Worm (Caenorhabditis elegans) whole organism, late embryonic: Measurements from ENCODE around the gene F28H7.2.
A peak's percentile ranks its signal among the peaks of the same experiment; 100 is the strongest.

Experiments
- C08G9.2 ChIP-seq: sonication (generic microtip); optimal IDR thresholded peaks from 2 replicates; lab custom pipeline; 2016; ENCODE audit warnings: mild to moderate bottlenecking, missing genetic modification characterization, moderate library complexity, missing compliant biosample characterization
- C38D4.7 ChIP-seq: fragments of 200-800 bp; sonication (Bioruptor generic); optimal IDR thresholded peaks from 2 replicates; lab custom pipeline; 2018; ENCODE audit warnings: mild to moderate bottlenecking, missing genetic modification characterization, moderate library complexity, missing compliant biosample characterization
- K02D7.2 ChIP-seq: sonication (generic microtip); optimal IDR thresholded peaks from 2 replicates; lab custom pipeline; 2017; ENCODE audit warnings: mild to moderate bottlenecking, missing genetic modification characterization, missing compliant biosample characterization
- ama-1 ChIP-seq: fragments of 150-350 bp; optimal IDR thresholded peaks from 2 replicates; lab custom pipeline; 2014
- ceh-14 ChIP-seq: sonication (generic microtip); optimal IDR thresholded peaks from 2 replicates; lab custom pipeline; 2016; ENCODE audit warnings: missing genotype, missing genetic modification characterization, missing compliant biosample characterization
- ceh-19 ChIP-seq: fragments of 200-800 bp; sonication (Bioruptor generic); optimal IDR thresholded peaks from 2 replicates; lab custom pipeline; 2018; ENCODE audit warnings: mild to moderate bottlenecking, missing genetic modification characterization, missing compliant biosample characterization
- ceh-2 ChIP-seq: sonication (generic microtip); optimal IDR thresholded peaks from 2 replicates; lab custom pipeline; 2016; ENCODE audit warnings: missing genotype, missing genetic modification characterization, missing compliant biosample characterization
- ceh-22 ChIP-seq: sonication (generic microtip); optimal IDR thresholded peaks from 2 replicates; lab custom pipeline; 2017; ENCODE audit warnings: missing biosample characterization, missing genetic modification characterization
- ceh-31 ChIP-seq: sonication (generic microtip); optimal IDR thresholded peaks from 2 replicates; lab custom pipeline; 2016; ENCODE audit warnings: missing genetic modification characterization, missing compliant biosample characterization
- ceh-34 ChIP-seq: sonication (generic microtip); optimal IDR thresholded peaks from 2 replicates; lab custom pipeline; 2016; ENCODE audit warnings: mild to moderate bottlenecking, missing genetic modification characterization, missing compliant biosample characterization
- che-1 ChIP-seq: sonication (generic microtip); optimal IDR thresholded peaks from 2 replicates; lab custom pipeline; 2016; ENCODE audit warnings: mild to moderate bottlenecking, missing genetic modification characterization, missing compliant biosample characterization
- dmd-4 ChIP-seq: sonication (generic microtip); optimal IDR thresholded peaks from 2 replicates; lab custom pipeline; 2016; ENCODE audit warnings: borderline replicate concordance, missing genetic modification characterization, missing compliant biosample characterization
- elt-2 ChIP-seq: sonication (generic microtip); optimal IDR thresholded peaks from 2 replicates; lab custom pipeline; 2016; ENCODE audit warnings: missing genetic modification reagents, missing genetic modification characterization, missing compliant biosample characterization
- fax-1 ChIP-seq: sonication (generic microtip); optimal IDR thresholded peaks from 2 replicates; lab custom pipeline; 2016; ENCODE audit warnings: missing genotype, missing genetic modification characterization, missing compliant biosample characterization
- fkh-6 ChIP-seq: sonication (generic microtip); optimal IDR thresholded peaks from 2 replicates; lab custom pipeline; 2016; ENCODE audit warnings: missing genetic modification characterization, missing compliant biosample characterization
- gmeb-2 ChIP-seq: sonication (generic microtip); optimal IDR thresholded peaks from 2 replicates; lab custom pipeline; 2016; ENCODE audit warnings: missing genetic modification characterization, inconsistent platforms, missing compliant biosample characterization
- hlh-30 ChIP-seq: sonication (generic microtip); optimal IDR thresholded peaks from 2 replicates; lab custom pipeline; 2017; ENCODE audit warnings: antibody characterized with exemption, missing genetic modification characterization, missing compliant biosample characterization; ENCODE audit not compliant: insufficient read depth
- hlh-6 ChIP-seq: sonication (generic microtip); optimal IDR thresholded peaks from 2 replicates; lab custom pipeline; 2016; ENCODE audit warnings: missing genotype, missing genetic modification characterization, missing compliant biosample characterization
- lin-11 ChIP-seq: fragments of 200-800 bp; sonication (Bioruptor generic); optimal IDR thresholded peaks from 2 replicates; lab custom pipeline; 2018; ENCODE audit warnings: mild to moderate bottlenecking, missing genetic modification characterization, missing compliant biosample characterization
- madf-2 ChIP-seq: sonication (generic microtip); optimal IDR thresholded peaks from 2 replicates; lab custom pipeline; 2017; ENCODE audit warnings: missing genetic modification characterization, missing compliant biosample characterization
- mec-3 ChIP-seq: sonication (generic microtip); optimal IDR thresholded peaks from 2 replicates; lab custom pipeline; 2016; ENCODE audit warnings: borderline replicate concordance, missing genetic modification characterization, missing compliant biosample characterization
- nhr-232 ChIP-seq: sonication (generic microtip); optimal IDR thresholded peaks from 2 replicates; lab custom pipeline; 2016; ENCODE audit warnings: missing genetic modification characterization, missing compliant biosample characterization
- pag-3 ChIP-seq: sonication (generic microtip); optimal IDR thresholded peaks from 2 replicates; lab custom pipeline; 2016; ENCODE audit warnings: missing compliant biosample characterization, missing genetic modification characterization, borderline replicate concordance
- pat-9 ChIP-seq: fragments of 200-800 bp; sonication (Bioruptor generic); optimal IDR thresholded peaks from 2 replicates; lab custom pipeline; 2018; ENCODE audit warnings: mild to moderate bottlenecking, missing genetic modification characterization, moderate library complexity, missing compliant biosample characterization
- pax-1 ChIP-seq: fragments of 150-350 bp; optimal IDR thresholded peaks from 2 replicates; lab custom pipeline; 2014; ENCODE audit warnings: missing biosample characterization, missing genetic modification characterization
- pha-4 ChIP-seq: fragments of 150-350 bp; optimal IDR thresholded peaks from 2 replicates; lab custom pipeline; 2018; ENCODE audit warnings: missing biosample characterization, missing genetic modification reagents, missing genetic modification characterization
- pros-1 ChIP-seq: fragments of 150-350 bp; optimal IDR thresholded peaks from 2 replicates; lab custom pipeline; 2014; ENCODE audit warnings: missing biosample characterization, missing genetic modification reagents, missing genetic modification characterization
- syd-9 ChIP-seq: sonication (generic microtip); optimal IDR thresholded peaks from 2 replicates; lab custom pipeline; 2016; ENCODE audit warnings: mild to moderate bottlenecking, missing genetic modification characterization, moderate library complexity, missing compliant biosample characterization
- unc-3 ChIP-seq, 2 experiments: fragments of 200-800 bp in 1 of 2; sonication (Bioruptor generic) in 1 of 2; sonication (generic microtip) in 1 of 2; conservative IDR thresholded peaks in 1 of 2; optimal IDR thresholded peaks in 1 of 2; 2 replicates each; pipeline versions ENCODE4 v1.3.6 to Lab custom; 2016 to 2022; ENCODE audit warnings: missing compliant biosample characterization in 2 of 2, missing genetic modification characterization in 2 of 2, missing genetic modification reagents in 1 of 2
- unc-42 ChIP-seq: sonication (generic microtip); optimal IDR thresholded peaks from 2 replicates; lab custom pipeline; 2016; ENCODE audit warnings: missing genotype, missing genetic modification characterization, missing compliant biosample characterization
- unc-55 ChIP-seq: sonication (generic microtip); optimal IDR thresholded peaks from 2 replicates; lab custom pipeline; 2017; ENCODE audit warnings: missing biosample characterization, missing genetic modification reagents, missing genetic modification characterization
- zip-5 ChIP-seq: sonication (generic microtip); optimal IDR thresholded peaks from 2 replicates; lab custom pipeline; 2016; ENCODE audit warnings: missing genetic modification characterization, missing compliant biosample characterization

Gene F28H7.2

DNA sequence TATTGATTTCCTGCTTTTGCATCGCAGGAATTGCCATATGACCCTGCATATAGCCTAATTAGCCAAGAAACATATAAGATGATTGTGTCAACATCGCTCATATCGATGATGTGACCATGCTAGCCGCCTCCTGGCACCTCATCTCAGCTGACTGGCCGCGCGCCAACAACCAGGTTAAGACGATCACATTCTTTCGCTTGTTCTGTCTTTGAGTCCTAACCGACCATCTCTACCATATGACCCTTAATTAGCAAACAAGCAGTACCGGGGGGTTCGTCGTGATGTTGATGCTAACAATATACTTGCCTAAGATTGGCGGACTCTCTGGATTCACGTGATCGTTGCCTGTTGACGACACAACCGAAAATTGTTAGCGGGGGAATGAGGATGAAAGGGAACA lies 25.1 kb upstream of the F28H7.2 start:
- TF ChIP-seq pax-1 (tag; lab: Kevin White, UChicago) (no peak), ceh-14 (tag; lab: Kevin White, UChicago) (no peak), hlh-30 (tag; lab: Kevin White, UChicago) (peak; percentile 42), ceh-31 (no peak)
- TF ChIP-seq, all 69 proteins: peak for 1

DNA sequence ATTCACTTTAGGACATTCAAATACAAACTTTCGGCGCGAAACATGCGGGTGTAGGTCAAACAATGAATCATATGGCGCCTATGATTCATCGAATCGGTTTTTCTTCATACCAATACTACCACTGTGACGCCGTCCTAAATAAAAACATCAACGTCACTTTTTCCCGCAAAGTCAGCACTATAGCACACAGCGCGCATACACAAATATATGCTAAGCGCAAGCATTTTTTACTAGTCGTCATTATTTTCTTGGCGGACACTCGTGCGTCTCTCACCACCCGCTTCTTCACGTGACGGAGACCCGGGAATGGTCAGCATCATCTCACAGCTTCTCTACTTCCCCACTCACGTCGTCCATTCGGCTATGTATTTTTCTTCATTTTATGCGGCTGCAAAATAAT lies 24.5 kb upstream of the F28H7.2 start:
- no peak for TF ChIP-seq pros-1
- TF ChIP-seq zip-5 (tag; lab: Kevin White, UChicago), result no peak
- TF ChIP-seq hlh-30 (tag; lab: Kevin White, UChicago), result peak; percentile 59
- TF ChIP-seq pax-1 (tag; lab: Kevin White, UChicago), result no peak
- no peak for TF ChIP-seq che-1 (tag; lab: Kevin White, UChicago)
- no peak for TF ChIP-seq lin-11
- TF ChIP-seq syd-9, result no peak

DNA sequence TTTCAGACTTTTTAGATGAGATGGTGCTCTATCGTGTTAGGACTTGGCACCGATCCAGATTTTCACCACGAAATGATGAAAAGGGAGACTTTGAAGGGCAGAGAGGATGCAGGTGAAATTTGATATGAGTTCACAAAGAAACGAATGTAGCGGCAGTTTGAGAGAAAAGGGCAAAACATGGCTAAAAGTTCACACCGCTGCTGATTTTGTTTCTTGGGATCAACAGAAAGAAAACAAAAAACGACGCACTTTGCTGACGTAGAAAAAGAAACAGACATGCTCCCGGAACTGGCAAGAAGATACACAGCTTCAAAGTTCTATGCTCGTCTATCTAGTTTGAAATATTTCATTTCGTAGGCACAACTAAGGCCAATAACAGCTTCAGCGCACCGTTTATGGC lies 24.1 kb upstream of the F28H7.2 start:
- peak; percentile 22 for TF ChIP-seq ceh-34
- no peak for TF ChIP-seq ceh-22 (tag; lab: Kevin White, UChicago)

ce11 chrV:10724472-10724871 lies 23.2 kb upstream of the F28H7.2 start:
- TF ChIP-seq pag-3 (tag; lab: Kevin White, UChicago) (no peak), unc-3 (GFP tag; conservative IDR thresholded peaks at IDR 0.05; lab: Robert Waterston, UW) (no peak), unc-3 (tag; optimal IDR thresholded peaks at IDR 0.05; lab: Kevin White, UChicago) (no peak), mec-3 (tag; lab: Kevin White, UChicago) (no peak), dmd-4 (tag; lab: Kevin White, UChicago) (no peak), madf-2 (tag; lab: Kevin White, UChicago) (no peak), gmeb-2 (tag; lab: Kevin White, UChicago) (no peak), lin-11 (no peak), pat-9 (tag; lab: Kevin White, UChicago) (no peak), hlh-6 (no peak), C08G9.2 (tag; lab: Kevin White, UChicago) (no peak), unc-55 (GFP tag; lab: Kevin White, UChicago) (no peak), ama-1 (lab: Kevin White, UChicago) (no peak), C38D4.7 (GFP tag; lab: Kevin White, UChicago) (no peak), ceh-19 (no peak), fax-1 (tag; lab: Kevin White, UChicago) (no peak)

- TF ChIP-seq hlh-6 (no peak), K02D7.2 (tag; lab: Kevin White, UChicago) (no peak), ceh-2 (no peak), gmeb-2 (tag; lab: Kevin White, UChicago) (no peak), pha-4 (tag; lab: Kevin White, UChicago) (no peak), fkh-6 (no peak)
These were observed 22.2 kb upstream of the F28H7.2 start for ce11 chrV:10725424-10725951.

ce11 chrV:10726691-10727090 lies 21.0 kb upstream of the F28H7.2 start:
- no peak for TF ChIP-seq nhr-232
- peak; percentile 88 for TF ChIP-seq elt-2 (tag; lab: Kevin White, UChicago)
- TF ChIP-seq unc-42 (tag; lab: Kevin White, UChicago), result no peak
